Worm (Caenorhabditis elegans): ENCODE measurements around the gene F14H8.8.

F14H8.8 gene

ce11 chrV:14996236-14996635 lies 33.0 kb upstream of the F14H8.8 start, which contains the start of gene irld-14:
Gene irld-14 (plus strand): TSS chrV:14996536.
- TF ChIP-seq fkh-10 (GFP tag; optimal IDR thresholded peaks at IDR 0.05), result no peak

ce11 chrV:14999485-15000023 lies 29.7 kb upstream of the F14H8.8 start, which contains the start of gene T01C3.11:
Gene T01C3.11 (plus strand): TSS chrV:14999535.
- TF ChIP-seq mxl-3 (GFP tag; optimal IDR thresholded peaks at IDR 0.05), result no peak
- TF ChIP-seq snpc-1.2 (GFP tag; IDR thresholded peaks at IDR 0.05), result 0 out of 2 replicates have a peak, but pooled peaks have one; percentile 35
- 0 out of 2 replicates have a peak, but pooled peaks have one; percentile 20 for TF ChIP-seq Y105C5A.15 (GFP tag; IDR thresholded peaks at IDR 0.05)
- TF ChIP-seq unc-130 (GFP tag; optimal IDR thresholded peaks at IDR 0.05), result no peak
- TF ChIP-seq Y48G9A.11 (GFP tag; IDR thresholded peaks at IDR 0.05), result peak; percentile 63; the same call in 1 of the 2 replicates
- 0 out of 2 replicates have a peak, but pooled peaks have one; percentile 19 for TF ChIP-seq zfp-3 (GFP tag; conservative IDR thresholded peaks at IDR 0.05)
- TF ChIP-seq nhr-76 (tag; optimal IDR thresholded peaks at IDR 0.05), result no peak
- TF ChIP-seq saeg-2 (GFP tag; IDR thresholded peaks at IDR 0.05), result no peak
- peak; percentile 54 for TF ChIP-seq lin-38 (GFP tag; IDR thresholded peaks at IDR 0.05)

- TF ChIP-seq mep-1 (tag; optimal IDR thresholded peaks at IDR 0.05) (no peak), Y5F2A.4 (GFP tag; optimal IDR thresholded peaks at IDR 0.05) (peak; percentile 47), ceh-44 (GFP tag; IDR thresholded peaks at IDR 0.05) (no peak), nhr-25 (tag; optimal IDR thresholded peaks at IDR 0.05; ENCODE audit: borderline replicate concordance, insufficient read depth) (peak; percentile 32), Y75B8A.6 (GFP tag; IDR thresholded peaks at IDR 0.05) (no peak), hlh-11 (tag; optimal IDR thresholded peaks at IDR 0.05) (no peak), egl-43 (GFP tag; IDR thresholded peaks at IDR 0.05) (peak; percentile 49; the same call in 1 of the 2 replicates), zip-11 (GFP tag; IDR thresholded peaks at IDR 0.05) (no peak), tra-1 (GFP tag; IDR thresholded peaks at IDR 0.05) (no peak), mdl-1 (tag; optimal IDR thresholded peaks at IDR 0.05) (no peak), zag-1 (tag; optimal IDR thresholded peaks at IDR 0.05) (no peak), tag-97 (GFP tag; IDR thresholded peaks at IDR 0.05) (no peak), ztf-7 (tag; optimal IDR thresholded peaks at IDR 0.05) (no peak), nhr-102 (tag; optimal IDR thresholded peaks at IDR 0.05) (peak; percentile 1), mxl-3 (GFP tag; optimal IDR thresholded peaks at IDR 0.05) (no peak), F10B5.3 (tag; optimal IDR thresholded peaks at IDR 0.05) (no peak), php-3 (GFP tag; IDR thresholded peaks at IDR 0.05) (no peak; the same call in 1 of the 2 replicates), ceh-20 (GFP tag; IDR thresholded peaks at IDR 0.05) (no peak), nhr-111 (GFP tag; optimal IDR thresholded peaks at IDR 0.05) (peak; percentile 89), zfp-3 (GFP tag; conservative IDR thresholded peaks at IDR 0.05) (no peak), ama-1 (optimal IDR thresholded peaks at IDR 0.05) (no peak), T20F7.1 (GFP tag; optimal IDR thresholded peaks at IDR 0.05) (no peak), mes-2 (tag; optimal IDR thresholded peaks at IDR 0.05; ENCODE audit: poor library complexity, severe bottlenecking) (peak; percentile 22), spr-3 (GFP tag; optimal IDR thresholded peaks at IDR 0.05) (no peak), F37D6.2 (tag; optimal IDR thresholded peaks at IDR 0.05) (no peak), T26A8.4 (GFP tag; IDR thresholded peaks at IDR 0.05) (0 out of 2 replicates have a peak, but pooled peaks have one; percentile 19), unc-62 (GFP tag; optimal IDR thresholded peaks at IDR 0.05 in 1 of 2) (peak in 1 of 2 experiments; percentile 81), unc-62 (tag; optimal IDR thresholded peaks at IDR 0.05) (no peak), ceh-32 (tag; optimal IDR thresholded peaks at IDR 0.05; ENCODE audit: poor library complexity) (no peak), nhr-76 (tag; optimal IDR thresholded peaks at IDR 0.05) (no peak), hif-1 (tag; optimal IDR thresholded peaks at IDR 0.05) (no peak), ceh-82 (tag; optimal IDR thresholded peaks at IDR 0.05) (no peak), zip-2 (tag; optimal IDR thresholded peaks at IDR 0.05) (no peak), nhr-77 (tag; optimal IDR thresholded peaks at IDR 0.05) (no peak), nhr-237 (tag; optimal IDR thresholded peaks at IDR 0.05) (no peak), nhr-48 (tag; optimal IDR thresholded peaks at IDR 0.05) (no peak), daf-8 (GFP tag; IDR thresholded peaks at IDR 0.05) (no peak), R02D3.7 (tag; optimal IDR thresholded peaks at IDR 0.05) (no peak), unc-130 (GFP tag; optimal IDR thresholded peaks at IDR 0.05) (no peak)
Measured at ce11 chrV:15000055-15000704, 29.1 kb upstream of the F14H8.8 start, which contains the start of gene rps-16. Gene rps-16 (minus strand): TSS chrV:15000541.
